Worm (Caenorhabditis elegans) whole organism, L4 larva: ENCODE measurements around the gene ugt-66.

Experiments used
- D1046.2 ChIP-seq: fragments of 200-800 bp; sonication (Bioruptor generic); IDR thresholded peaks from 2 replicates; pipeline ENCODE4 v1.3.6; 2022; ENCODE audit warnings: missing genetic modification characterization, missing compliant biosample characterization
- F44E2.7 ChIP-seq: fragments of 200-800 bp; sonication (Bioruptor generic); IDR thresholded peaks from 2 replicates; pipeline ENCODE4 v2.1.2; 2022; ENCODE audit warnings: missing genetic modification characterization, missing compliant biosample characterization
- F49E8.2 ChIP-seq: sonication (generic microtip); optimal IDR thresholded peaks from 2 replicates; lab custom pipeline; 2016; ENCODE audit warnings: missing compliant biosample characterization, mild to moderate bottlenecking, missing genetic modification characterization, borderline replicate concordance
- R02D3.7 ChIP-seq: fragments of 150-350 bp; sonication (generic microtip); optimal IDR thresholded peaks from 3 replicates; lab custom pipeline; 2014; ENCODE audit warnings: missing biosample characterization, missing genetic modification characterization
- Y105C5A.15 ChIP-seq: fragments of 200-800 bp; sonication (Bioruptor generic); IDR thresholded peaks from 2 replicates; pipeline ENCODE4 v1.3.6; 2022; ENCODE audit warnings: missing genetic modification characterization, missing compliant biosample characterization
- Y48G9A.11 ChIP-seq: fragments of 200-800 bp; sonication (Bioruptor generic); IDR thresholded peaks from 2 replicates; pipeline ENCODE4 v1.3.6; 2022; ENCODE audit warnings: missing genetic modification reagents, missing genetic modification characterization, missing compliant biosample characterization
- ZK546.5 ChIP-seq, 2 experiments: sonication (generic microtip); optimal IDR thresholded peaks; 2 replicates each; lab custom pipeline; 2017; ENCODE audit warnings: missing biosample characterization in 2 of 2, missing genetic modification characterization in 2 of 2
- aha-1 ChIP-seq: fragments of 150-350 bp; peaks from one replicate; lab custom pipeline; 2014; ENCODE audit warnings: missing biosample characterization, missing genetic modification characterization
- aly-2 ChIP-seq: sonication (generic microtip); optimal IDR thresholded peaks from 2 replicates; lab custom pipeline; 2018; ENCODE audit warnings: missing biosample characterization, missing genetic modification characterization
- ama-1 ChIP-seq: fragments of 150-350 bp; optimal IDR thresholded peaks from 2 replicates; lab custom pipeline; 2014; ENCODE audit warnings: inconsistent platforms, mixed read lengths
- ceh-20 ChIP-seq: fragments of 200-800 bp; sonication (Bioruptor generic); IDR thresholded peaks from 2 replicates; pipeline ENCODE4 v1.3.6; 2022; ENCODE audit warnings: missing genetic modification reagents, missing genetic modification characterization, missing compliant biosample characterization
- ceh-82 ChIP-seq: sonication (generic microtip); optimal IDR thresholded peaks from 2 replicates; lab custom pipeline; 2017; ENCODE audit warnings: missing biosample characterization, missing genetic modification characterization
- daf-12 ChIP-seq: fragments of 150-350 bp; optimal IDR thresholded peaks from 2 replicates; lab custom pipeline; 2014; ENCODE audit warnings: missing biosample characterization, missing genetic modification reagents, missing genetic modification characterization
- daf-16 ChIP-seq, 3 experiments: sonication (generic microtip); optimal IDR thresholded peaks; 2 replicates each; lab custom pipeline; 2016 to 2017; ENCODE audit warnings: missing genetic modification characterization in 3 of 3, missing genetic modification reagents in 3 of 3, mild to moderate bottlenecking in 2 of 3, missing compliant biosample characterization in 2 of 3, missing biosample characterization in 1 of 3, moderate library complexity in 1 of 3
- dmd-6 ChIP-seq: fragments of 200-800 bp; sonication (Bioruptor generic); IDR thresholded peaks from 2 replicates; pipeline ENCODE4 v1.3.6; 2022; ENCODE audit warnings: missing genetic modification reagents, missing genetic modification characterization, missing compliant biosample characterization
- lin-38 ChIP-seq: fragments of 200-800 bp; sonication (Bioruptor generic); IDR thresholded peaks from 2 replicates; pipeline ENCODE4 v1.3.6; 2022; ENCODE audit warnings: missing genetic modification reagents, missing genetic modification characterization, missing compliant biosample characterization
- lsy-2 ChIP-seq, 2 experiments: fragments of 150-350 bp in 1 of 2; sonication (generic microtip) in 1 of 2; optimal IDR thresholded peaks; 2 replicates each; lab custom pipeline; 2014 to 2017; ENCODE audit warnings: missing biosample characterization in 2 of 2, missing genetic modification characterization in 2 of 2
- madf-9 ChIP-seq: fragments of 200-800 bp; sonication (Bioruptor generic); conservative IDR thresholded peaks from 2 replicates; pipeline ENCODE4 v1.3.6; 2022; ENCODE audit warnings: missing genetic modification reagents, missing genetic modification characterization, missing compliant biosample characterization
- mdt-29 ChIP-seq: fragments of 200-800 bp; sonication (Bioruptor generic); IDR thresholded peaks from 2 replicates; pipeline ENCODE4 v1.3.6; 2022; ENCODE audit warnings: missing genetic modification reagents, missing genetic modification characterization, missing compliant biosample characterization
- nhr-25 ChIP-seq: sonication (generic microtip); optimal IDR thresholded peaks from 2 replicates; lab custom pipeline; 2017; ENCODE audit warnings: missing genetic modification characterization, mild to moderate bottlenecking, missing compliant biosample characterization, antibody characterized with exemption, moderate library complexity, borderline replicate concordance; ENCODE audit not compliant: insufficient read depth
- nhr-28 ChIP-seq: fragments of 150-350 bp; optimal IDR thresholded peaks from 2 replicates; lab custom pipeline; 2014; ENCODE audit warnings: missing biosample characterization, missing genetic modification characterization
- nhr-41 ChIP-seq: fragments of 200-800 bp; sonication (Bioruptor generic); IDR thresholded peaks from 2 replicates; pipeline ENCODE4 v1.3.6; 2022; ENCODE audit warnings: missing genetic modification reagents, missing genetic modification characterization, missing compliant biosample characterization
- nhr-48 ChIP-seq: sonication (generic microtip); optimal IDR thresholded peaks from 2 replicates; lab custom pipeline; 2016; ENCODE audit warnings: mild to moderate bottlenecking, missing genetic modification characterization, missing compliant biosample characterization
- nhr-76 ChIP-seq: fragments of 150-350 bp; optimal IDR thresholded peaks from 2 replicates; lab custom pipeline; 2014; ENCODE audit warnings: missing biosample characterization, missing genetic modification characterization
- nhr-77 ChIP-seq: fragments of 150-350 bp; optimal IDR thresholded peaks from 2 replicates; lab custom pipeline; 2014; ENCODE audit warnings: missing biosample characterization, missing genetic modification characterization
- pqm-1 ChIP-seq: sonication (generic microtip); optimal IDR thresholded peaks from 2 replicates; lab custom pipeline; 2017; ENCODE audit warnings: missing biosample characterization, missing genetic modification characterization
- sdz-12 ChIP-seq: fragments of 200-800 bp; sonication (Bioruptor generic); optimal IDR thresholded peaks from 2 replicates; lab custom pipeline; 2018; ENCODE audit warnings: mild to moderate bottlenecking, missing genetic modification characterization, missing compliant biosample characterization
- unc-39 ChIP-seq: sonication (generic microtip); optimal IDR thresholded peaks from 2 replicates; lab custom pipeline; 2017; ENCODE audit warnings: missing biosample characterization, missing genetic modification characterization
- unc-62 ChIP-seq, 3 experiments: fragments of 150-350 bp in 1 of 3; sonication (generic microtip); optimal IDR thresholded peaks in 2 of 3; peaks in 1 of 3; 1 replicate in 1 of 3; 2 replicates in 2 of 3; lab custom pipeline; 2014 to 2017; ENCODE audit warnings: missing biosample characterization in 3 of 3, missing genetic modification characterization in 3 of 3, missing genetic modification reagents in 3 of 3, missing genotype in 1 of 3
- zfp-3 ChIP-seq: fragments of 200-800 bp; sonication (Bioruptor generic); conservative IDR thresholded peaks from 2 replicates; pipeline ENCODE4 v1.3.6; 2022; ENCODE audit warnings: missing genetic modification reagents, missing genetic modification characterization, missing compliant biosample characterization
- zip-2 ChIP-seq: fragments of 150-350 bp; optimal IDR thresholded peaks from 2 replicates; lab custom pipeline; 2014; ENCODE audit warnings: missing biosample characterization, missing genetic modification characterization
- ztf-11 ChIP-seq: fragments of 150-350 bp; optimal IDR thresholded peaks from 2 replicates; lab custom pipeline; 2014; ENCODE audit warnings: missing biosample characterization, missing genetic modification characterization
- ztf-7 ChIP-seq: fragments of 150-350 bp; optimal IDR thresholded peaks from 2 replicates; lab custom pipeline; 2014; ENCODE audit warnings: missing biosample characterization, missing genetic modification characterization

ugt-66 gene

DNA sequence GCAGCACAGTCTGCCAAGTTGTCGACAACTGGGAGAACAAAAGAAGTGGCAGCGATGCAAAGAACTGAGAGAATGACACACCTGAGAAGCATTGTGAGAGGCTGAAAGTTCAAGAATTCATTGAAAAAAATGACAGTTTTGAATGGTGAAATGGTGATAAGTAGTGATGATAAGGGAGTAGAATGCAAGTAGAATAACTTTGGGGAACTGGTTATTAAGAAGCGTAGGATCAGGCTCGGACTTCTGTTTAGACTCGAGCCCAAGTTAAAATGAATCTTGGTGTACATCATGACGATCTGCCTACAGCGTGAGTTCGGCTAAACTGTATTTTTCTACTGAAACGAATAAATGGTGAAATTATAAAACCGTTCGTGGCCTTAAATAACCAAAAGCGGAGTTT is 15.8 kb downstream of the ugt-66 start, which contains the start of gene F42A10.7:
Gene F42A10.7 (minus strand): TSS at position 101 of the 400 bp plus-strand sequence.
- no peak for TF ChIP-seq ceh-82 (tag; lab: Kevin White, UChicago)
- peak; percentile 81 for TF ChIP-seq aha-1 (tag; lab: Kevin White, UChicago)
- TF ChIP-seq zfp-3 (GFP tag; lab: Robert Waterston, UW) = no peak
- no peak for TF ChIP-seq ama-1 (lab: Kevin White, UChicago)
- TF ChIP-seq F44E2.7 (GFP tag; lab: Robert Waterston, UW) = no peak
- TF ChIP-seq Y48G9A.11 (GFP tag; lab: Robert Waterston, UW) = no peak

DNA sequence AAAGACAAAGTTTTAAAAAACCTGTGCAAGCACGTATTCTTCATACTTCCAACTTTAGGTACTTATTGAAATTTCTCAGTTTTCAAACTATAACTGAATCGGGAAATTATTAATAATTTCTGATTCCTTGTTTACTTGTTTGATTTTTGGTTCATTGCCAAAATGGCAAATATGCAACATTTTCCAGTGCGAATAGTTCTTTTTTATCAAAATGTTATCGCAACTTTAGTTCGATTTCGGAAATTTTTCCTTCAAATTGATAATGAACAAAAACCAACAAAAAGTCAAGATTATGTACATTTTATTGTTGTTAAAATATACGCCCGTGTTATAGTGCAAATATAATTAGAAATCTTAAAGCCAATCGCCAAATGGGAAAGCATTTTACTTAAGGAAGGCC is 16.7 kb downstream of the ugt-66 start:
- no peak for TF ChIP-seq daf-16 (GFP tag; optimal IDR thresholded peaks at IDR 0.05; lab: Kevin White, UChicago)
- peak; percentile 10 for TF ChIP-seq daf-16 (tag; optimal IDR thresholded peaks at IDR 0.05; lab: Kevin White, UChicago)
- TF ChIP-seq pqm-1 (tag; lab: Kevin White, UChicago) = peak; percentile 3
- TF ChIP-seq nhr-41 (GFP tag; lab: Robert Waterston, UW) = no peak

DNA sequence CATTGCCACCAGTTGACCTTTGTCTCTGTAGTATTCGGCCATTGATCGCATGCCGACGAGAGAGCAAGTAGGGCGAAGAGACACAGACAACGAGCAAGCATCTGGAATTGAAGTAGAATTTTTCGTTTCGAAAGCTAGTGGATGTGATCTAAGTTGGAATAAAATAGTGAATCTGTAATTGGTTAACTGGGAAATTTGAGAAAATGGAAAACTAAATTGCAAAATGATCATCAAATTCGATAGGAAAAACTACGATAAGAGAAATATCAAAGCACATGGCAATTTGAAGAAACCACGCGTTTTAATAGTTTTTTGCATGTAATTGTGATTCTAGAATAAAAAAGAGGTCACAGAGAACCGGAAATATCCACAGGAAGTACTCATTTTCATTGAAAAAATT is 17.6 kb downstream of the ugt-66 start, which contains the start of gene F42A10.6:
Gene F42A10.6 (minus strand): TSS at position 101 of the 400 bp plus-strand sequence.
- TF ChIP-seq nhr-25 (tag; lab: Kevin White, UChicago) (no peak), ztf-11 (tag; lab: Kevin White, UChicago) (no peak), mdt-29 (GFP tag; lab: Robert Waterston, UW) (no peak), nhr-77 (no peak), zip-2 (tag; lab: Kevin White, UChicago) (no peak), daf-12 (no peak), pqm-1 (tag; lab: Kevin White, UChicago) (peak; percentile 48), nhr-48 (tag; lab: Kevin White, UChicago) (no peak), nhr-28 (tag; lab: Kevin White, UChicago) (peak; percentile 8), daf-16 (GFP tag; optimal IDR thresholded peaks at IDR 0.05; lab: Kevin White, UChicago) (no peak), daf-16 (tag; optimal IDR thresholded peaks at IDR 0.05; lab: Kevin White, UChicago) (no peak), madf-9 (no peak), D1046.2 (GFP tag; lab: Robert Waterston, UW) (no peak), R02D3.7 (tag; lab: Kevin White, UChicago) (no peak), unc-62 (GFP tag; optimal IDR thresholded peaks at IDR 0.05 in 1 of 2; lab: Kevin White, UChicago) (peak in 1 of 2 experiments; percentile 57), unc-62 (tag; optimal IDR thresholded peaks at IDR 0.05; lab: Kevin White, UChicago) (no peak), ztf-7 (tag; lab: Kevin White, UChicago) (no peak), F49E8.2 (tag; lab: Kevin White, UChicago) (no peak), lin-38 (GFP tag; lab: Robert Waterston, UW) (no peak), ama-1 (lab: Kevin White, UChicago) (no peak), lsy-2 (tag; optimal IDR thresholded peaks at IDR 0.05; lab: Kevin White, UChicago) (no peak), nhr-76 (tag; lab: Kevin White, UChicago) (no peak), ceh-20 (no peak), dmd-6 (GFP tag; lab: Robert Waterston, UW) (peak; percentile 43), aly-2 (no peak), unc-39 (tag; lab: Kevin White, UChicago) (no peak)
- TF ChIP-seq, all 104 proteins: peak for 4

DNA sequence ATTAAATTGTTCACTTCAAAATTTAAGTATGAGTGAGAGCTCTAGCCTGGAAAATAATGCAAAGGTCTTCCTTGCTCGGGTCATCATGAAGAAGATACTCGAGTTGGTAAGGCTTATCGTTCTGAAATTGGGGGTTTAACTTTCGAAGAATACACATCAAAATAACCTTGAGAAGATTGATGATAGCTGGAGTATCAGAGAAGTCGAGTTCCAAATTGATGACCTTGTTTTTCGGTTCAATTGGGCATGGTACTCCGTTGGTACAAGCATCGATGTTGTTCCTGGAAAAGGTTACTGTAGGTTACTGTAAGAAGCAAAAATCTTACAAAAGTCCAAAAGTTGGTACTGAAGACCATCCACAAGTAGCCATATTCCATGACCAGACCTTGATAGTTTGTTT is 18.2 kb downstream of the ugt-66 start:
- no peak for TF ChIP-seq ZK546.5 (tag; optimal IDR thresholded peaks at IDR 0.05; lab: Kevin White, UChicago)
- no peak for TF ChIP-seq sdz-12 (GFP tag; lab: Kevin White, UChicago)
- TF ChIP-seq ztf-7 (tag; lab: Kevin White, UChicago) = no peak
- no peak for TF ChIP-seq Y105C5A.15
